Worm (Caenorhabditis elegans) whole organism, late embryonic: Measurements from ENCODE around the gene ugt-45.

Experiments used
- C08G9.2 ChIP-seq: sonication (generic microtip); optimal IDR thresholded peaks from 2 replicates; lab custom pipeline; 2016; ENCODE audit warnings: mild to moderate bottlenecking, missing genetic modification characterization, moderate library complexity, missing compliant biosample characterization
- F13H6.1 ChIP-seq: sonication (generic microtip); optimal IDR thresholded peaks from 2 replicates; lab custom pipeline; 2016; ENCODE audit warnings: missing genetic modification characterization, missing compliant biosample characterization
- K02D7.2 ChIP-seq: sonication (generic microtip); optimal IDR thresholded peaks from 2 replicates; lab custom pipeline; 2017; ENCODE audit warnings: mild to moderate bottlenecking, missing genetic modification characterization, missing compliant biosample characterization
- Y22D7AL.16 ChIP-seq: sonication (generic microtip); optimal IDR thresholded peaks from 2 replicates; lab custom pipeline; 2016; ENCODE audit warnings: missing genetic modification characterization, missing compliant biosample characterization
- ahr-1 ChIP-seq: sonication (generic microtip); optimal IDR thresholded peaks from 2 replicates; lab custom pipeline; 2016; ENCODE audit warnings: missing genetic modification characterization, missing compliant biosample characterization
- ama-1 ChIP-seq: fragments of 150-350 bp; optimal IDR thresholded peaks from 2 replicates; lab custom pipeline; 2014
- ceh-18 ChIP-seq: sonication (generic microtip); optimal IDR thresholded peaks from 2 replicates; lab custom pipeline; 2016; ENCODE audit warnings: missing genetic modification characterization, missing compliant biosample characterization
- ceh-2 ChIP-seq: sonication (generic microtip); optimal IDR thresholded peaks from 2 replicates; lab custom pipeline; 2016; ENCODE audit warnings: missing genotype, missing genetic modification characterization, missing compliant biosample characterization
- ceh-22 ChIP-seq: sonication (generic microtip); optimal IDR thresholded peaks from 2 replicates; lab custom pipeline; 2017; ENCODE audit warnings: missing biosample characterization, missing genetic modification characterization
- ceh-24 ChIP-seq: sonication (generic microtip); optimal IDR thresholded peaks from 2 replicates; lab custom pipeline; 2016; ENCODE audit warnings: mild to moderate bottlenecking, missing genetic modification characterization, missing compliant biosample characterization
- ceh-30 ChIP-seq: fragments of 150-350 bp; optimal IDR thresholded peaks from 2 replicates; lab custom pipeline; 2014; ENCODE audit warnings: missing biosample characterization, missing genetic modification characterization
- ceh-31 ChIP-seq: sonication (generic microtip); optimal IDR thresholded peaks from 2 replicates; lab custom pipeline; 2016; ENCODE audit warnings: missing genetic modification characterization, missing compliant biosample characterization
- ceh-48 ChIP-seq: sonication (generic microtip); optimal IDR thresholded peaks from 2 replicates; lab custom pipeline; 2016; ENCODE audit warnings: missing genetic modification characterization, inconsistent platforms, missing compliant biosample characterization
- ceh-6 ChIP-seq: fragments of 200-800 bp; sonication (Bioruptor generic); optimal IDR thresholded peaks from 2 replicates; lab custom pipeline; 2018; ENCODE audit warnings: mild to moderate bottlenecking, missing genetic modification characterization, missing compliant biosample characterization
- dmd-4 ChIP-seq: sonication (generic microtip); optimal IDR thresholded peaks from 2 replicates; lab custom pipeline; 2016; ENCODE audit warnings: borderline replicate concordance, missing genetic modification characterization, missing compliant biosample characterization
- elt-4 ChIP-seq: sonication (generic microtip); optimal IDR thresholded peaks from 2 replicates; lab custom pipeline; 2016; ENCODE audit warnings: missing genetic modification characterization, missing compliant biosample characterization
- eyg-1 ChIP-seq: sonication (generic microtip); optimal IDR thresholded peaks from 2 replicates; lab custom pipeline; 2016; ENCODE audit warnings: missing genotype, missing genetic modification characterization, missing compliant biosample characterization
- fax-1 ChIP-seq: sonication (generic microtip); optimal IDR thresholded peaks from 2 replicates; lab custom pipeline; 2016; ENCODE audit warnings: missing genotype, missing genetic modification characterization, missing compliant biosample characterization
- fkh-10 ChIP-seq: fragments of 150-350 bp; optimal IDR thresholded peaks from 2 replicates; lab custom pipeline; 2014; ENCODE audit warnings: missing biosample characterization, missing genetic modification reagents, missing genetic modification characterization
- fkh-6 ChIP-seq: sonication (generic microtip); optimal IDR thresholded peaks from 2 replicates; lab custom pipeline; 2016; ENCODE audit warnings: missing genetic modification characterization, missing compliant biosample characterization
- hlh-13 ChIP-seq: fragments of 200-800 bp; sonication (Bioruptor generic); optimal IDR thresholded peaks from 2 replicates; lab custom pipeline; 2018; ENCODE audit warnings: mild to moderate bottlenecking, missing genetic modification characterization, missing compliant biosample characterization
- hlh-30 ChIP-seq: sonication (generic microtip); optimal IDR thresholded peaks from 2 replicates; lab custom pipeline; 2017; ENCODE audit warnings: antibody characterized with exemption, missing genetic modification characterization, missing compliant biosample characterization; ENCODE audit not compliant: insufficient read depth
- lim-6 ChIP-seq: sonication (generic microtip); optimal IDR thresholded peaks from 2 replicates; lab custom pipeline; 2016; ENCODE audit warnings: missing genetic modification characterization, missing compliant biosample characterization
- lin-11 ChIP-seq: fragments of 200-800 bp; sonication (Bioruptor generic); optimal IDR thresholded peaks from 2 replicates; lab custom pipeline; 2018; ENCODE audit warnings: mild to moderate bottlenecking, missing genetic modification characterization, missing compliant biosample characterization
- pag-3 ChIP-seq: sonication (generic microtip); optimal IDR thresholded peaks from 2 replicates; lab custom pipeline; 2016; ENCODE audit warnings: missing compliant biosample characterization, missing genetic modification characterization, borderline replicate concordance
- pax-1 ChIP-seq: fragments of 150-350 bp; optimal IDR thresholded peaks from 2 replicates; lab custom pipeline; 2014; ENCODE audit warnings: missing biosample characterization, missing genetic modification characterization
- pha-4 ChIP-seq: fragments of 150-350 bp; optimal IDR thresholded peaks from 2 replicates; lab custom pipeline; 2018; ENCODE audit warnings: missing biosample characterization, missing genetic modification reagents, missing genetic modification characterization
- pqm-1 ChIP-seq: sonication (generic microtip); optimal IDR thresholded peaks from 2 replicates; lab custom pipeline; 2016; ENCODE audit warnings: missing genetic modification characterization, missing compliant biosample characterization
- ref-2 ChIP-seq: sonication (generic microtip); optimal IDR thresholded peaks from 2 replicates; lab custom pipeline; 2016; ENCODE audit warnings: missing genetic modification characterization, missing compliant biosample characterization
- sdc-2 ChIP-seq: sonication (generic microtip); optimal IDR thresholded peaks from 2 replicates; lab custom pipeline; 2016; ENCODE audit warnings: missing genotype, missing genetic modification characterization, missing compliant biosample characterization
- sox-2 ChIP-seq: fragments of 200-800 bp; sonication (Bioruptor generic); IDR thresholded peaks from 2 replicates; pipeline ENCODE4 v1.3.6; 2022; ENCODE audit warnings: missing genetic modification reagents, missing genetic modification characterization, missing compliant biosample characterization
- syd-9 ChIP-seq: sonication (generic microtip); optimal IDR thresholded peaks from 2 replicates; lab custom pipeline; 2016; ENCODE audit warnings: mild to moderate bottlenecking, missing genetic modification characterization, moderate library complexity, missing compliant biosample characterization
- tbx-2 ChIP-seq: sonication (generic microtip); optimal IDR thresholded peaks from 2 replicates; lab custom pipeline; 2016; ENCODE audit warnings: missing genetic modification characterization, missing compliant biosample characterization
- tbx-7 ChIP-seq: sonication (generic microtip); optimal IDR thresholded peaks from 2 replicates; lab custom pipeline; 2016; ENCODE audit warnings: missing genotype, missing genetic modification characterization, missing compliant biosample characterization
- unc-42 ChIP-seq: sonication (generic microtip); optimal IDR thresholded peaks from 2 replicates; lab custom pipeline; 2016; ENCODE audit warnings: missing genotype, missing genetic modification characterization, missing compliant biosample characterization
- unc-86 ChIP-seq: sonication (generic microtip); optimal IDR thresholded peaks from 2 replicates; lab custom pipeline; 2016; ENCODE audit warnings: missing genetic modification characterization, missing compliant biosample characterization
- ztf-16 ChIP-seq: sonication (generic microtip); optimal IDR thresholded peaks from 2 replicates; lab custom pipeline; 2017; ENCODE audit warnings: missing genetic modification characterization, missing compliant biosample characterization

ugt-45 gene

DNA sequence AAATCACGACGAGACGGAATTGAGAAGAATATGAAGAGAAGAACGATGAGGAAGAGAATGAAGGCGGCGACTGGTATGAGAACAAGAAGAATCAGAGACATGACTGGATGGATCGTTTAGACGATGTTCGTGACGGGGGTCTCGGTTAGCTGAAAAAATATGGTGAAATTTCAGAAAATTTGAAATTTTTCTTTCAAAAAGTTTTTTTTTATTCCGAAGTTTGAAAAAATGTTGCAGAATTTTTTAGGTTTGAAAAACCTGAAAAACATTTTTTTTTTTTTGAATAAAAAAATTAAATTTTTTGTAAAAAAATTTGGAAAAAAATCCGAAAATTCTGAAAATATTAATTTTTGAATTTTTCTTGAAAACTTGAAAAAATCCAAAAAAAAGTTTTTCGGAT is 31.8 kb downstream of the ugt-45 start, which contains the start of gene Y37E11AM.3:
TSS of gene Y37E11AM.3 (minus strand) at position 101 of the 400 bp plus-strand sequence.
- TF ChIP-seq Y22D7AL.16 (tag; lab: Kevin White, UChicago): no peak
- TF ChIP-seq fax-1 (tag; lab: Kevin White, UChicago): no peak
- no peak for TF ChIP-seq F13H6.1
- TF ChIP-seq pqm-1 (tag; lab: Kevin White, UChicago): no peak
- no peak for TF ChIP-seq eyg-1 (tag; lab: Kevin White, UChicago)
- no peak for TF ChIP-seq lin-11 (tag; lab: Kevin White, UChicago)

DNA sequence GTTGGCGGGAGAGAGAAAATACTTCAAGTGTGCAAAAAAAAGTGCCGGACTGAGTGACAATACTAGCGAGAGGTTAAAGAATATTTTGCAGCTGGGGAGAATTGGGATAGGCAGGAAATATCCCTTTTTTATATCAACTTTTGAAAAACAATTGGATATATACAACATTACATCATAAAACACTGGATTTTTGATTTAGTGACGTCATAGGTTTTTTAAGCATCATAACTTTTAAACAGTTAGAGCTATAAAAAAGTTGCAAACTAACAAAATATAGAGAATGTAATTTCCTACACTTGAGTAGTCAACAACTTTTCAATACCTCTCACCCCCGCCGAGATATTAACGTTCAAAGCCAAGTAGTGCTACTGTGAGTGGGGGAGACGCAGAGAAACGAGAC is 40.2 kb downstream of the ugt-45 start:
- no peak for TF ChIP-seq hlh-30 (tag; lab: Kevin White, UChicago)
- TF ChIP-seq fax-1 (tag; lab: Kevin White, UChicago): no peak
- no peak for TF ChIP-seq ceh-48 (tag; lab: Kevin White, UChicago)
- no peak for TF ChIP-seq sox-2 (GFP tag; lab: Robert Waterston, UW)
- TF ChIP-seq pha-4 (tag; lab: Kevin White, UChicago): no peak
- TF ChIP-seq ceh-24 (tag; lab: Kevin White, UChicago): no peak
- no peak for TF ChIP-seq tbx-2
- no peak for TF ChIP-seq ceh-31 (tag; lab: Kevin White, UChicago)
- no peak for TF ChIP-seq dmd-4 (tag; lab: Kevin White, UChicago)
- no peak for TF ChIP-seq sdc-2 (tag; lab: Kevin White, UChicago)
- no peak for TF ChIP-seq ref-2 (tag; lab: Kevin White, UChicago)
- no peak for TF ChIP-seq fkh-10
- no peak for TF ChIP-seq pqm-1 (tag; lab: Kevin White, UChicago)
- TF ChIP-seq ceh-30 (tag; lab: Kevin White, UChicago): no peak
- TF ChIP-seq K02D7.2 (tag; lab: Kevin White, UChicago): no peak
- TF ChIP-seq pax-1 (tag; lab: Kevin White, UChicago): no peak
- TF ChIP-seq unc-42 (tag; lab: Kevin White, UChicago): no peak
- no peak for TF ChIP-seq ceh-6
- TF ChIP-seq elt-4 (tag; lab: Kevin White, UChicago): no peak

DNA sequence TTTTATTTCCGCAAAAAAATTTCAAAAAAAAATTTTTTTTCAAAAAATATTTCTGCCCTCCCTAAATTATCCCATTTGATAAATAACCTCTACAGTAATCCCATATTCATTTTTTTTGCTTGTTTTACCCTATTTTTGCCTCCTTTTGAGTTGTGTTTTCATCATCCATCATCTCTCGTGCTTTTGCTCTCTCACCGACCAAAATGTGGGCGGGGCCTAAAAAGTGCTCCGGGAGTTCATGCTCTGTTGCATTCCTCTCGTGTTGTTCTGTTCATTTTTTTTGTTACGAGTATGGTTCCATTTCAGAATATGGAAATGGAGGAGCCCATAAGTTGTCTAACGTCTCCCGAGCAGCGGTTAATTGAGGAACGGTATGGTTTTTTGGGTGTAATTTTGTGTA is 41.7 kb downstream of the ugt-45 start, which contains the start of gene Y37E11AL.1:
TSS of gene Y37E11AL.1 (plus strand) at position 301 of the 400 bp plus-strand sequence.
- TF ChIP-seq unc-86 (tag; lab: Kevin White, UChicago): no peak
- no peak for TF ChIP-seq F13H6.1
- no peak for TF ChIP-seq C08G9.2 (tag; lab: Kevin White, UChicago)

DNA sequence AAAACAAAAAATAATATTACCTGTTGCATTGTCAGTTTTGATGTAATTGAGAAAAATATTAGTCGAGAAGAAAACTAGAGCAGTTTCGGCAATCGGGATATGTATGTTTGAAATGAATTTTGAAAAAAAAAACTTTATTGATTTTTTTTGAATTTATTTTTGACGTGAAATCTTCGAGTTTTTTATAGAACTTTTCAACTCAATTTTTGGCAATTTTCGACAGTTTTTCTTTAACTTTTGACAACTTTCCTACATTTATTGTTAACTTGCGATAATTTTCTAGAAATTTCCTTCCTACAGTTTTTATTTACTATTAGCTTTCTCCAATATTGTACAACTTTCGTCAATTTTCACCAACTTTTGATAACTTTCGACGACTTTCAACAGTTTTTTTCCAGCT is 49.0 kb downstream of the ugt-45 start, which contains the start of gene Y37E11AL.12:
TSS of gene Y37E11AL.12 (minus strand) at position 101 of the 400 bp plus-strand sequence.
- no peak for TF ChIP-seq fkh-6 (tag; lab: Kevin White, UChicago)
- TF ChIP-seq fax-1 (tag; lab: Kevin White, UChicago): no peak
- no peak for TF ChIP-seq ahr-1 (tag; lab: Kevin White, UChicago)
- no peak for TF ChIP-seq ceh-2
- TF ChIP-seq ama-1 (lab: Kevin White, UChicago): no peak
- TF ChIP-seq ceh-22: no peak
- no peak for TF ChIP-seq lim-6 (tag; lab: Kevin White, UChicago)
- TF ChIP-seq unc-86 (tag; lab: Kevin White, UChicago): no peak
- no peak for TF ChIP-seq ceh-18 (tag; lab: Kevin White, UChicago)
- no peak for TF ChIP-seq tbx-7 (tag; lab: Kevin White, UChicago)
- no peak for TF ChIP-seq eyg-1 (tag; lab: Kevin White, UChicago)
- TF ChIP-seq, all 69 proteins: peak for 0

DNA sequence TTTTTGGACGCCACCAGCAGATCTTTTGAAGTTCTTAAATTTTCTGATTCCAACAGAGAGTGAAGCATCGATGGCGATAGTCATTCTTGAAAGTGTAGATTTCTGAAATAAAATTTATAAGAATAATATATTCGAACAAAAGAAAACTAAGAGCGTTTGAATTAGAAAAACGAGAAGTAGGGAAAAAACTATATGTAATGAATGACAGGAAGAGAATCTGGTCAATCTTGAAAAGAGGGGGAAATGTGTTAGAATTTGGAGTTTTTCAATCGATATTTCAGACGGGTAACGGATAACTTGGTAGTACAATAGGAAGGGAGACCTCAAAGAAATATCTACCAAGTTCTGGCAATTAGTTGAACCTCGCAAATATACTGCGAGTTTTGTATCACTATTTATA is 50.3 kb downstream of the ugt-45 start, which contains the start of gene Y37E11AL.9:
TSS of gene Y37E11AL.9 (minus strand) at position 101 of the 400 bp plus-strand sequence.
- TF ChIP-seq pag-3 (no peak), syd-9 (tag; lab: Kevin White, UChicago) (no peak), hlh-13 (GFP tag; lab: Kevin White, UChicago) (no peak), ceh-22 (no peak), ama-1 (lab: Kevin White, UChicago) (no peak), ztf-16 (no peak)
